Worm (Caenorhabditis elegans): ENCODE measurements around the gene Y43C5A.3.

The Y43C5A.3 gene

ce11 chrIV:10242458-10243123 is 31.2 kb upstream of the Y43C5A.3 start (continued):
- TF ChIP-seq zip-4 (GFP tag; optimal IDR thresholded peaks at IDR 0.05): no peak
- TF ChIP-seq blmp-1 (tag; optimal IDR thresholded peaks at IDR 0.05): peak; percentile 72
- TF ChIP-seq F16B12.6 (tag; optimal IDR thresholded peaks at IDR 0.05): no peak
- peak in 1 of 6 experiments; percentile 7 for TF ChIP-seq elt-3 (tag; optimal IDR thresholded peaks at IDR 0.05)
- peak; percentile 75 for TF ChIP-seq nhr-85 (tag)
- peak; percentile 71 to 87 (median 85) for TF ChIP-seq dpl-1 (GFP tag; optimal IDR thresholded peaks at IDR 0.05)
- no peak for TF ChIP-seq ceh-88 (GFP tag; IDR thresholded peaks at IDR 0.05)
- peak; percentile 44 for TF ChIP-seq nhr-71 (tag; optimal IDR thresholded peaks at IDR 0.05)
- no peak for TF ChIP-seq pax-3 (tag; optimal IDR thresholded peaks at IDR 0.05)
- TF ChIP-seq nhr-76 (tag; optimal IDR thresholded peaks at IDR 0.05): no peak
- no peak for TF ChIP-seq elt-2 (tag; optimal IDR thresholded peaks at IDR 0.05)
- no peak for TF ChIP-seq ces-1 (GFP tag; optimal IDR thresholded peaks at IDR 0.05)
- TF ChIP-seq hlh-4 (tag; optimal IDR thresholded peaks at IDR 0.05): no peak
- peak; percentile 40 for TF ChIP-seq lir-3 (tag; optimal IDR thresholded peaks at IDR 0.05; ENCODE audit: poor library complexity)
- peak; percentile 57 for TF ChIP-seq nhr-20 (tag; optimal IDR thresholded peaks at IDR 0.05)
- no peak for TF ChIP-seq tlp-1 (tag; optimal IDR thresholded peaks at IDR 0.05)
- TF ChIP-seq snpc-4 (tag; optimal IDR thresholded peaks at IDR 0.05): no peak
- peak; percentile 83 to 92 for TF ChIP-seq efl-1 (optimal IDR thresholded peaks at IDR 0.05)
- peak; percentile 86 to 98 for TF ChIP-seq efl-1 (GFP tag; optimal IDR thresholded peaks at IDR 0.05 in 1 of 2)
- TF ChIP-seq nhr-19 (GFP tag; conservative IDR thresholded peaks at IDR 0.05): 0 out of 2 replicates have a peak, but pooled peaks have one; percentile 14

ce11 chrIV:10243276-10243675 is 30.6 kb upstream of the Y43C5A.3 start, which contains the start of gene tkt-1:
TSS of gene tkt-1 (plus strand) at chrIV:10243612.
- TF ChIP-seq F16B12.6 (tag; optimal IDR thresholded peaks at IDR 0.05) (no peak), snu-23 (GFP tag; optimal IDR thresholded peaks at IDR 0.05) (peak; percentile 10), nhr-71 (tag; optimal IDR thresholded peaks at IDR 0.05) (peak; percentile 4), unc-130 (tag; optimal IDR thresholded peaks at IDR 0.05) (peak; percentile 15), zag-1 (tag; optimal IDR thresholded peaks at IDR 0.05) (no peak), pqm-1 (tag; optimal IDR thresholded peaks at IDR 0.05) (peak; percentile 48), elt-3 (tag; optimal IDR thresholded peaks at IDR 0.05) (peak in 5 of 6 experiments; percentile 56 to 81 (median 68)), lin-35 (GFP tag; optimal IDR thresholded peaks at IDR 0.05) (peak in 1 of 2 experiments; percentile 28), elt-2 (tag; optimal IDR thresholded peaks at IDR 0.05) (peak; percentile 67), egl-27 (tag; optimal IDR thresholded peaks at IDR 0.05) (no peak), dpl-1 (GFP tag; optimal IDR thresholded peaks at IDR 0.05) (peak in 1 of 3 experiments; percentile 17)

- TF ChIP-seq lin-35 (GFP tag; optimal IDR thresholded peaks at IDR 0.05) (peak in 1 of 2 experiments; percentile 25), nhr-237 (tag; optimal IDR thresholded peaks at IDR 0.05) (no peak), tbx-2 (tag; optimal IDR thresholded peaks at IDR 0.05) (no peak), lin-14 (GFP tag; optimal IDR thresholded peaks at IDR 0.05) (no peak), ceh-88 (GFP tag; IDR thresholded peaks at IDR 0.05) (no peak), tlp-1 (tag; optimal IDR thresholded peaks at IDR 0.05) (no peak), snu-23 (GFP tag; optimal IDR thresholded peaks at IDR 0.05) (no peak), blmp-1 (tag; optimal IDR thresholded peaks at IDR 0.05) (peak; percentile 89), ceh-63 (GFP tag; optimal IDR thresholded peaks at IDR 0.05) (no peak), mdl-1 (tag; optimal IDR thresholded peaks at IDR 0.05) (no peak), swsn-7 (tag; optimal IDR thresholded peaks at IDR 0.05) (no peak), pag-3 (tag; optimal IDR thresholded peaks at IDR 0.05; ENCODE audit: borderline replicate concordance, insufficient read depth) (no peak), C34B4.2 (tag; optimal IDR thresholded peaks at IDR 0.05) (no peak), fkh-10 (GFP tag; optimal IDR thresholded peaks at IDR 0.05) (no peak), nhr-90 (tag; optimal IDR thresholded peaks at IDR 0.05; ENCODE audit: poor library complexity) (peak; percentile 37), nhr-19 (GFP tag; conservative IDR thresholded peaks at IDR 0.05) (no peak), lir-3 (tag; optimal IDR thresholded peaks at IDR 0.05; ENCODE audit: poor library complexity) (no peak), xbp-1 (tag; optimal IDR thresholded peaks at IDR 0.05) (no peak), elt-2 (tag; optimal IDR thresholded peaks at IDR 0.05) (peak; percentile 39), aly-2 (tag; optimal IDR thresholded peaks at IDR 0.05) (peak; percentile 54)
Measured at ce11 chrIV:10245666-10246210, 28.1 kb upstream of the Y43C5A.3 start, which contains the start of gene F01G10.10. TSS of gene F01G10.10 (plus strand) at chrIV:10246160.

Data from whole organism, L1 larva.